Worm (Caenorhabditis elegans): ENCODE data around the gene hadb-1.
A peak's percentile ranks its signal among the peaks of the same experiment; 100 is the strongest.

ce11 chrIII:8696680-8697079, 8.4 kb upstream of the hadb-1 start:
- TF ChIP-seq ztf-11 (tag; optimal IDR thresholded peaks at IDR 0.05), result no peak
- peak; percentile 30 for TF ChIP-seq mep-1 (tag; optimal IDR thresholded peaks at IDR 0.05)
- no peak for TF ChIP-seq ceh-82 (tag; optimal IDR thresholded peaks at IDR 0.05)
- TF ChIP-seq unc-62 (GFP tag; optimal IDR thresholded peaks at IDR 0.05 in 1 of 2), result no peak
- no peak for TF ChIP-seq unc-62 (tag; optimal IDR thresholded peaks at IDR 0.05)
